Worm (Caenorhabditis elegans) whole organism, L2 larva: ENCODE data around the gene spp-9.

ENCODE experiments used
- Y55F3AM.14 ChIP-seq: fragments of 200-800 bp; sonication (Bioruptor generic); optimal IDR thresholded peaks from 2 replicates; lab custom pipeline; 2018; ENCODE audit warnings: mild to moderate bottlenecking, missing genetic modification characterization, missing compliant biosample characterization
- ZK546.5 ChIP-seq: sonication (generic microtip); optimal IDR thresholded peaks from 2 replicates; lab custom pipeline; 2017; ENCODE audit warnings: missing biosample characterization, missing genetic modification characterization
- blmp-1 ChIP-seq: sonication (generic microtip); optimal IDR thresholded peaks from 2 replicates; lab custom pipeline; 2017; ENCODE audit warnings: missing genetic modification characterization, mild to moderate bottlenecking, missing compliant biosample characterization, antibody characterized with exemption, moderate library complexity; ENCODE audit not compliant: insufficient read depth
- lsy-2 ChIP-seq, 2 experiments: fragments of 150-350 bp in 1 of 2; sonication (generic microtip) in 1 of 2; optimal IDR thresholded peaks; 2 replicates each; lab custom pipeline; 2014 to 2017; ENCODE audit warnings: missing biosample characterization in 2 of 2, missing genetic modification characterization in 2 of 2
- nhr-11 ChIP-seq: fragments of 150-350 bp; optimal IDR thresholded peaks from 2 replicates; lab custom pipeline; 2014; ENCODE audit warnings: missing biosample characterization, missing genetic modification characterization
- nhr-25 ChIP-seq: fragments of 150-350 bp; sonication (generic microtip); optimal IDR thresholded peaks from 3 replicates; lab custom pipeline; 2014; ENCODE audit warnings: missing biosample characterization, missing genetic modification characterization

- TF ChIP-seq nhr-25 (no peak), Y55F3AM.14 (GFP tag; lab: Kevin White, UChicago) (no peak), lsy-2 (tag; optimal IDR thresholded peaks at IDR 0.05; lab: Kevin White, UChicago) (no peak), nhr-11 (tag; lab: Kevin White, UChicago) (no peak), ZK546.5 (tag; lab: Kevin White, UChicago) (no peak), blmp-1 (no peak)
These were observed 6.4 kb upstream of the spp-9 start for ce11 chrX:11480990-11481824.
